Worm (Caenorhabditis elegans): ENCODE measurements around the gene flp-28.

The flp-28 gene

ce11 chrX:10074988-10075387 is 12.8 kb downstream of the flp-28 start, which contains the start of gene dao-4:
Gene dao-4, plus strand, starts transcription at chrX:10075288.
- TF ChIP-seq fos-1 (tag; optimal IDR thresholded peaks at IDR 0.05), result no peak
- TF ChIP-seq ztf-11 (tag; optimal IDR thresholded peaks at IDR 0.05), result no peak
- no peak for TF ChIP-seq tbx-2 (tag; optimal IDR thresholded peaks at IDR 0.05)

ce11 chrX:10074233-10074632 is 13.5 kb downstream of the flp-28 start, which contains the start of gene ZC373.5:
Gene ZC373.5, minus strand, starts transcription at chrX:10074391.
- no peak for TF ChIP-seq ceh-82 (tag; optimal IDR thresholded peaks at IDR 0.05)
- TF ChIP-seq nfya-1 (tag; optimal IDR thresholded peaks at IDR 0.05; ENCODE audit: insufficient read depth), result peak; percentile 3
- peak; percentile 73 for TF ChIP-seq elt-2 (tag; optimal IDR thresholded peaks at IDR 0.05)
- no peak for TF ChIP-seq jun-1 (tag; optimal IDR thresholded peaks at IDR 0.05)
- TF ChIP-seq nhr-23 (tag; optimal IDR thresholded peaks at IDR 0.05), result peak; percentile 11
- TF ChIP-seq elt-3 (tag; optimal IDR thresholded peaks at IDR 0.05), result no peak
- no peak for TF ChIP-seq egl-27 (tag; optimal IDR thresholded peaks at IDR 0.05)
- peak; percentile 54 for TF ChIP-seq ceh-28 (tag; optimal IDR thresholded peaks at IDR 0.05)
- TF ChIP-seq mml-1 (tag; optimal IDR thresholded peaks at IDR 0.05), result no peak
- TF ChIP-seq ZK546.5 (tag; optimal IDR thresholded peaks at IDR 0.05), result no peak
- TF ChIP-seq nhr-43 (tag; optimal IDR thresholded peaks at IDR 0.05; ENCODE audit: poor library complexity, severe bottlenecking), result no peak
- no peak for TF ChIP-seq fkh-2 (tag; optimal IDR thresholded peaks at IDR 0.05)
- TF ChIP-seq daf-12 (tag; optimal IDR thresholded peaks at IDR 0.05), result no peak
- TF ChIP-seq zag-1 (tag; optimal IDR thresholded peaks at IDR 0.05), result no peak
- no peak for TF ChIP-seq egl-5 (tag; optimal IDR thresholded peaks at IDR 0.05)
- TF ChIP-seq ceh-9 (tag; optimal IDR thresholded peaks at IDR 0.05), result no peak
- peak; percentile 66 for TF ChIP-seq pqm-1 (tag; optimal IDR thresholded peaks at IDR 0.05)
- peak; percentile 7 for TF ChIP-seq hmg-11 (tag; optimal IDR thresholded peaks at IDR 0.05)
- peak; percentile 57 for TF ChIP-seq pha-4 (tag; optimal IDR thresholded peaks at IDR 0.05)

ce11 chrX:10069692-10070091 is 18.1 kb downstream of the flp-28 start, which contains the start of gene mlck-1:
Gene mlck-1, minus strand, starts transcription at chrX:10069792.
- TF ChIP-seq fos-1 (tag; optimal IDR thresholded peaks at IDR 0.05) (no peak), nhr-76 (tag; optimal IDR thresholded peaks at IDR 0.05) (no peak), elt-1 (tag; optimal IDR thresholded peaks at IDR 0.05) (no peak), tbx-2 (tag; optimal IDR thresholded peaks at IDR 0.05) (no peak), ZK546.5 (tag; optimal IDR thresholded peaks at IDR 0.05) (no peak)

- TF ChIP-seq egl-5 (tag; optimal IDR thresholded peaks at IDR 0.05), result peak; percentile 49
- peak; percentile 1 for TF ChIP-seq nfya-1 (tag; optimal IDR thresholded peaks at IDR 0.05; ENCODE audit: insufficient read depth)
- no peak for TF ChIP-seq elt-1 (tag; optimal IDR thresholded peaks at IDR 0.05)
These were observed 19.3 kb downstream of the flp-28 start for ce11 chrX:10068468-10068867.

- TF ChIP-seq elt-2 (tag; optimal IDR thresholded peaks at IDR 0.05) (no peak), nhr-77 (tag; optimal IDR thresholded peaks at IDR 0.05) (no peak), ceh-9 (tag; optimal IDR thresholded peaks at IDR 0.05) (no peak), ZK546.5 (tag; optimal IDR thresholded peaks at IDR 0.05) (no peak), mml-1 (tag; optimal IDR thresholded peaks at IDR 0.05) (no peak), nhr-76 (tag; optimal IDR thresholded peaks at IDR 0.05) (no peak), snpc-4 (tag; optimal IDR thresholded peaks at IDR 0.05) (no peak), nhr-67 (tag; optimal IDR thresholded peaks at IDR 0.05) (no peak), elt-1 (tag; optimal IDR thresholded peaks at IDR 0.05) (no peak), nhr-25 (tag; optimal IDR thresholded peaks at IDR 0.05) (no peak)
These were observed 27.2 kb downstream of the flp-28 start, which contains the start of gene ZC373.3 for ce11 chrX:10060475-10061011. Gene ZC373.3, plus strand, starts transcription at chrX:10060525.

- TF ChIP-seq hmg-11 (tag; optimal IDR thresholded peaks at IDR 0.05) (no peak), skn-1 (tag; optimal IDR thresholded peaks at IDR 0.05) (no peak), nhr-237 (tag; optimal IDR thresholded peaks at IDR 0.05) (no peak), fkh-2 (tag; optimal IDR thresholded peaks at IDR 0.05) (no peak), zag-1 (tag; optimal IDR thresholded peaks at IDR 0.05) (no peak), ceh-16 (tag; optimal IDR thresholded peaks at IDR 0.05) (no peak), lsy-12 (tag; optimal IDR thresholded peaks at IDR 0.05) (no peak), nhr-11 (tag; optimal IDR thresholded peaks at IDR 0.05) (no peak), snpc-4 (tag; optimal IDR thresholded peaks at IDR 0.05) (no peak), ztf-11 (tag; optimal IDR thresholded peaks at IDR 0.05) (no peak), jun-1 (tag; optimal IDR thresholded peaks at IDR 0.05) (no peak)
These were observed 29.4 kb downstream of the flp-28 start, which contains the start of gene ZC373.2 for ce11 chrX:10058332-10058731. Gene ZC373.2, minus strand, starts transcription at chrX:10058432.

Data from whole organism, L3 larva.